Fruit fly (Drosophila melanogaster) whole organism, embryonic: ENCODE measurements around the gene Gr98b.

Source experiments
- B-H1 ChIP-seq: fragments of 200-800 bp; sonication (Bioruptor generic); IDR thresholded peaks from 3 replicates; pipeline ENCODE4 v1.3.6; 2022; ENCODE audit warnings: missing biosample characterization, missing genetic modification characterization
- CG10366 ChIP-seq: fragments of 200-800 bp; sonication (Bioruptor generic); IDR thresholded peaks from 2 replicates; pipeline ENCODE4 v1.3.6; 2022; ENCODE audit warnings: missing biosample characterization, missing genetic modification characterization
- CG11723 ChIP-seq: fragments of 200-800 bp; sonication (Bioruptor generic); optimal IDR thresholded peaks from 2 replicates; lab custom pipeline; 2017; ENCODE audit warnings: missing biosample characterization, mild to moderate bottlenecking, missing genetic modification characterization
- CG12744 ChIP-seq: fragments of 200-800 bp; sonication (Bioruptor generic); optimal IDR thresholded peaks from 2 replicates; lab custom pipeline; 2016; ENCODE audit warnings: missing biosample characterization, missing genetic modification characterization
- CG12769 ChIP-seq: fragments of 200-800 bp; sonication (Bioruptor generic); optimal IDR thresholded peaks from 2 replicates; lab custom pipeline; 2019; ENCODE audit warnings: missing biosample characterization, mild to moderate bottlenecking, missing genetic modification characterization, moderate library complexity
- CG14050 ChIP-seq: fragments of 200-800 bp; sonication (Bioruptor generic); IDR thresholded peaks from 3 replicates; pipeline ENCODE4 v1.3.6; 2022; ENCODE audit warnings: missing biosample characterization, missing genetic modification characterization
- CG15073 ChIP-seq: fragments of 200-800 bp; sonication (Bioruptor generic); optimal IDR thresholded peaks from 2 replicates; lab custom pipeline; 2016; ENCODE audit warnings: missing biosample characterization, missing genetic modification characterization
- CG16813 ChIP-seq: fragments of 200-800 bp; sonication (Bioruptor generic); IDR thresholded peaks from 3 replicates; pipeline ENCODE4 v1.3.6; 2022; ENCODE audit warnings: missing biosample characterization, missing genetic modification characterization; ENCODE audit not compliant: partially characterized antibody
- CG18619 ChIP-seq: fragments of 200-800 bp; sonication (Bioruptor generic); optimal IDR thresholded peaks from 3 replicates; lab custom pipeline; 2017; ENCODE audit warnings: missing biosample characterization, mild to moderate bottlenecking, missing genetic modification characterization
- CG2712 ChIP-seq: fragments of 200-800 bp; optimal IDR thresholded peaks from 3 replicates; lab custom pipeline; 2019; ENCODE audit warnings: missing biosample characterization, mild to moderate bottlenecking, missing genetic modification characterization, moderate library complexity
- CG31224 ChIP-seq: fragments of 200-800 bp; sonication (Bioruptor generic); IDR thresholded peaks from 2 replicates; pipeline ENCODE4 v1.3.6; 2022; ENCODE audit warnings: missing biosample characterization, missing genetic modification characterization
- CG31365 ChIP-seq: fragments of 200-800 bp; sonication (Bioruptor generic); optimal IDR thresholded peaks from 2 replicates; lab custom pipeline; 2018; ENCODE audit warnings: missing biosample characterization, mild to moderate bottlenecking, missing genetic modification characterization
- CG33557 ChIP-seq: fragments of 200-800 bp; sonication (Bioruptor generic); optimal IDR thresholded peaks from 2 replicates; lab custom pipeline; 2019; ENCODE audit warnings: missing biosample characterization, mild to moderate bottlenecking, missing genetic modification characterization, moderate library complexity
- CG7963 ChIP-seq: fragments of 200-800 bp; sonication (Bioruptor generic); IDR thresholded peaks from 3 replicates; pipeline ENCODE4 v1.3.6; 2022; ENCODE audit warnings: missing biosample characterization, missing genetic modification characterization; ENCODE audit not compliant: partially characterized antibody
- CG8281 ChIP-seq: fragments of 200-800 bp; sonication (Bioruptor generic); optimal IDR thresholded peaks from 2 replicates; lab custom pipeline; 2018; ENCODE audit warnings: missing biosample characterization, mild to moderate bottlenecking, missing genetic modification characterization, moderate library complexity
- CG8478 ChIP-seq: fragments of >200 bp; optimal IDR thresholded peaks from 2 replicates; lab custom pipeline; 2018
- CG9797 ChIP-seq: fragments of 200-800 bp; sonication (Bioruptor generic); optimal IDR thresholded peaks from 3 replicates; lab custom pipeline; 2018; ENCODE audit warnings: missing biosample characterization, mild to moderate bottlenecking, missing genetic modification characterization
- Camta ChIP-seq: fragments of 200-800 bp; sonication (Bioruptor generic); optimal IDR thresholded peaks from 2 replicates; lab custom pipeline; 2016; ENCODE audit warnings: missing biosample characterization, missing genetic modification characterization
- H15 ChIP-seq: fragments of 200-800 bp; sonication (Bioruptor generic); IDR thresholded peaks from 3 replicates; pipeline ENCODE4 v1.3.6; 2022; ENCODE audit warnings: missing biosample characterization, missing genetic modification characterization
- H2.0 ChIP-seq: fragments of 200-800 bp; sonication (Bioruptor generic); IDR thresholded peaks from 2 replicates; pipeline ENCODE4 v1.3.6; 2022; ENCODE audit warnings: missing biosample characterization, missing genetic modification characterization
- HLH54F ChIP-seq: fragments of 200-800 bp; sonication (Bioruptor generic); optimal IDR thresholded peaks from 3 replicates; lab custom pipeline; 2016; ENCODE audit warnings: missing biosample characterization, missing genetic modification characterization
- HmgD ChIP-seq: fragments of 200-800 bp; sonication (Bioruptor generic); optimal IDR thresholded peaks from 3 replicates; lab custom pipeline; 2016; ENCODE audit warnings: missing biosample characterization, missing genetic modification characterization
- Lhr ChIP-seq: fragments of 200-800 bp; sonication (Bioruptor generic); optimal IDR thresholded peaks from 3 replicates; lab custom pipeline; 2017; ENCODE audit warnings: mild to moderate bottlenecking, missing biosample characterization, missing genetic modification reagents, missing genetic modification characterization
- Nf-YC ChIP-seq: fragments of 200-800 bp; optimal IDR thresholded peaks from 3 replicates; lab custom pipeline; 2019; ENCODE audit warnings: missing biosample characterization, mild to moderate bottlenecking, missing genetic modification characterization, moderate library complexity
- Opbp ChIP-seq: fragments of 200-800 bp; sonication (Bioruptor generic); IDR thresholded peaks from 3 replicates; pipeline ENCODE4 v1.3.6; 2022; ENCODE audit warnings: missing biosample characterization, missing genetic modification characterization; ENCODE audit not compliant: partially characterized antibody
- Ravus ChIP-seq: fragments of 200-800 bp; sonication (Bioruptor generic); IDR thresholded peaks from 2 replicates; pipeline ENCODE4 v1.3.6; 2022; ENCODE audit warnings: missing biosample characterization, missing genetic modification characterization
- Rx ChIP-seq: fragments of 200-800 bp; sonication (Bioruptor generic); IDR thresholded peaks from 2 replicates; pipeline ENCODE4 v1.3.6; 2022; ENCODE audit warnings: missing biosample characterization, missing genetic modification characterization
- Scr ChIP-seq: fragments of 200-800 bp; sonication (Bioruptor generic); IDR thresholded peaks from 2 replicates; pipeline ENCODE4 v1.3.6; 2022; ENCODE audit warnings: missing biosample characterization, missing genetic modification characterization; ENCODE audit not compliant: partially characterized antibody
- Stat92E ChIP-seq, 3 experiments: fragments of >200 bp in 2 of 3; fragments of 200-800 bp in 1 of 3; sonication (Bioruptor generic) in 1 of 3; optimal IDR thresholded peaks; 2 replicates each; lab custom pipeline; 2017 to 2019; ENCODE audit warnings: missing biosample characterization in 3 of 3, missing genetic modification characterization in 3 of 3, mild to moderate bottlenecking in 1 of 3, moderate library complexity in 1 of 3
- Vsx1 ChIP-seq: fragments of 200-800 bp; sonication (Bioruptor generic); optimal IDR thresholded peaks from 2 replicates; lab custom pipeline; 2017; ENCODE audit warnings: missing biosample characterization, mild to moderate bottlenecking, missing genetic modification characterization, missing genetic modification reagents
- abd-A ChIP-seq: fragments of 200-800 bp; sonication (Bioruptor generic); optimal IDR thresholded peaks from 3 replicates; lab custom pipeline; 2019; ENCODE audit warnings: missing biosample characterization, mild to moderate bottlenecking, missing genetic modification characterization, moderate library complexity
- chm ChIP-seq: fragments of 200-800 bp; sonication (Bioruptor generic); IDR thresholded peaks from 2 replicates; pipeline ENCODE4 v1.3.6; 2022; ENCODE audit warnings: missing biosample characterization, missing genetic modification characterization
- chn ChIP-seq: fragments of 200-800 bp; sonication (Bioruptor generic); optimal IDR thresholded peaks from 2 replicates; lab custom pipeline; 2016; ENCODE audit warnings: missing biosample characterization, missing genetic modification characterization
- corto ChIP-seq: fragments of 200-800 bp; sonication (Bioruptor generic); optimal IDR thresholded peaks from 2 replicates; lab custom pipeline; 2016; ENCODE audit warnings: missing biosample characterization, mild to moderate bottlenecking, missing genetic modification characterization, moderate library complexity
- crol ChIP-seq: fragments of 200-800 bp; sonication (Bioruptor generic); IDR thresholded peaks from 2 replicates; pipeline ENCODE4 v1.3.6; 2022; ENCODE audit warnings: missing biosample characterization, missing genetic modification characterization
- inv ChIP-seq: fragments of 200-800 bp; sonication (Bioruptor generic); IDR thresholded peaks from 2 replicates; pipeline ENCODE4 v1.3.6; 2022; ENCODE audit warnings: missing biosample characterization, missing genetic modification characterization; ENCODE audit not compliant: partially characterized antibody
- kay ChIP-seq: fragments of 200-800 bp; sonication (Bioruptor generic); optimal IDR thresholded peaks from 2 replicates; lab custom pipeline; 2016; ENCODE audit warnings: missing biosample characterization, missing genetic modification characterization
- klu ChIP-seq: fragments of 200-800 bp; sonication (Bioruptor generic); IDR thresholded peaks from 2 replicates; pipeline ENCODE4 v1.3.6; 2022; ENCODE audit warnings: missing biosample characterization, missing genetic modification characterization
- lmd ChIP-seq: fragments of 200-800 bp; sonication (Bioruptor generic); IDR thresholded peaks from 2 replicates; pipeline ENCODE4 v1.3.6; 2022; ENCODE audit warnings: missing biosample characterization, missing genetic modification characterization
- luna ChIP-seq: fragments of 200-800 bp; sonication (Bioruptor generic); optimal IDR thresholded peaks from 2 replicates; lab custom pipeline; 2016; ENCODE audit warnings: missing biosample characterization, missing genetic modification characterization
- nau ChIP-seq: fragments of 200-800 bp; sonication (Bioruptor generic); optimal IDR thresholded peaks from 3 replicates; lab custom pipeline; 2017; ENCODE audit warnings: missing biosample characterization, mild to moderate bottlenecking, missing genetic modification characterization, missing genetic modification reagents
- nmo ChIP-seq: fragments of 200-800 bp; sonication (Bioruptor generic); optimal IDR thresholded peaks from 2 replicates; lab custom pipeline; 2018; ENCODE audit warnings: missing biosample characterization, mild to moderate bottlenecking, missing genetic modification characterization, moderate library complexity
- prd ChIP-seq, 3 experiments: fragments of >200 bp in 2 of 3; fragments of 200-800 bp in 1 of 3; sonication (Bioruptor generic) in 1 of 3; optimal IDR thresholded peaks in 2 of 3; IDR thresholded peaks in 1 of 3; 2 replicates in 2 of 3; 3 replicates in 1 of 3; pipeline versions ENCODE4 v1.3.6 to Lab custom; 2017 to 2022; ENCODE audit warnings: missing biosample characterization in 1 of 3, missing genetic modification characterization in 1 of 3
- rib ChIP-seq: fragments of 200-800 bp; sonication (Bioruptor generic); IDR thresholded peaks from 2 replicates; pipeline ENCODE4 v1.3.6; 2022; ENCODE audit warnings: missing biosample characterization, missing genetic modification characterization
- salm ChIP-seq: fragments of 200-800 bp; sonication (Bioruptor generic); optimal IDR thresholded peaks from 2 replicates; lab custom pipeline; 2018; ENCODE audit warnings: missing biosample characterization, mild to moderate bottlenecking, missing genetic modification characterization
- sc ChIP-seq, 3 experiments: fragments of >200 bp in 2 of 3; fragments of 200-800 bp in 1 of 3; sonication (Bioruptor generic) in 1 of 3; optimal IDR thresholded peaks; 2 replicates in 2 of 3; 3 replicates in 1 of 3; lab custom pipeline; 2017; ENCODE audit warnings: mild to moderate bottlenecking in 1 of 3, missing biosample characterization in 1 of 3, missing genetic modification characterization in 1 of 3, missing genetic modification reagents in 1 of 3
- sima ChIP-seq: fragments of 200-800 bp; sonication (Bioruptor generic); optimal IDR thresholded peaks from 2 replicates; lab custom pipeline; 2016; ENCODE audit warnings: missing biosample characterization, missing genetic modification characterization
- slp2 ChIP-seq: fragments of 200-800 bp; sonication (Bioruptor generic); optimal IDR thresholded peaks from 2 replicates; lab custom pipeline; 2016; ENCODE audit warnings: missing biosample characterization, missing genetic modification characterization
- twi ChIP-seq: fragments of 200-800 bp; optimal IDR thresholded peaks from 2 replicates; lab custom pipeline; 2019; ENCODE audit warnings: missing biosample characterization, mild to moderate bottlenecking, missing genetic modification characterization, moderate library complexity
- zfh1 ChIP-seq: fragments of 200-800 bp; sonication (Bioruptor generic); IDR thresholded peaks from 3 replicates; pipeline ENCODE4 v1.3.6; 2022; ENCODE audit warnings: missing biosample characterization, missing genetic modification characterization

Gr98b gene

dm6 chr3R:27581890-27582487 is 39.7 kb downstream of the Gr98b start, which contains the start of gene wdb (continued):
- TF ChIP-seq inv (no peak), Nf-YC (no peak), klu (GFP tag; lab: Robert Waterston, UW) (no peak), CG31224 (no peak), abd-A (tag; lab: Kevin White, UChicago) (no peak), H15 (no peak), Lhr (GFP tag; lab: Kevin White, UChicago) (no peak), Rx (GFP tag; lab: Robert Waterston, UW) (no peak), CG12769 (tag; lab: Kevin White, UChicago) (no peak), chm (no peak), zfh1 (no peak), HmgD (GFP tag; lab: Kevin White, UChicago) (no peak), CG18619 (GFP tag; lab: Kevin White, UChicago) (peak; percentile 34), sc (optimal IDR thresholded peaks at IDR 0.05; lab: Kevin White, UChicago) (no peak), sc (GFP tag; optimal IDR thresholded peaks at IDR 0.05; lab: Kevin White, UChicago) (no peak), Opbp (no peak), CG11723 (GFP tag; lab: Kevin White, UChicago) (no peak), Stat92E (GFP tag; optimal IDR thresholded peaks at IDR 0.05; lab: Kevin White, UChicago) (no peak), Ravus (GFP tag; lab: Robert Waterston, UW) (no peak), CG14050 (GFP tag; lab: Robert Waterston, UW) (no peak), luna (GFP tag; lab: Kevin White, UChicago) (no peak), CG2712 (tag; lab: Kevin White, UChicago) (no peak), CG12744 (GFP tag; lab: Kevin White, UChicago) (peak; percentile 56)

dm6 chr3R:27582634-27583181 is 40.4 kb downstream of the Gr98b start, which contains the start of gene pins:
pins (plus strand) TSS chr3R:27582840.
- peak; percentile 16; the same call in 1 of the 2 replicates for TF ChIP-seq Scr (GFP tag; lab: Robert Waterston, UW)
- no peak for TF ChIP-seq slp2 (GFP tag; lab: Kevin White, UChicago)
- no peak for TF ChIP-seq rib (GFP tag; lab: Robert Waterston, UW)
- no peak for TF ChIP-seq B-H1
- TF ChIP-seq CG10366 (GFP tag; lab: Robert Waterston, UW): no peak
- no peak for TF ChIP-seq CG15073 (GFP tag; lab: Kevin White, UChicago)
- no peak for TF ChIP-seq salm (tag; lab: Kevin White, UChicago)
- TF ChIP-seq CG7963 (GFP tag; lab: Robert Waterston, UW): 0 out of 3 replicates have a peak, but pooled peaks have one; percentile 36
- no peak for TF ChIP-seq CG16813
- peak; percentile 37 for TF ChIP-seq kay (GFP tag; lab: Kevin White, UChicago)
- TF ChIP-seq nau (GFP tag; lab: Kevin White, UChicago): no peak
- TF ChIP-seq sima: no peak
- no peak for TF ChIP-seq nmo (GFP tag; lab: Kevin White, UChicago)
- TF ChIP-seq Vsx1 (GFP tag; lab: Kevin White, UChicago): peak; percentile 4
- TF ChIP-seq corto: no peak
- TF ChIP-seq crol (GFP tag; lab: Robert Waterston, UW): no peak
- TF ChIP-seq CG31365 (tag; lab: Kevin White, UChicago): no peak
- peak; percentile 28 for TF ChIP-seq CG9797 (GFP tag; lab: Kevin White, UChicago)
- TF ChIP-seq lmd (GFP tag; lab: Robert Waterston, UW): no peak
- no peak for TF ChIP-seq prd (optimal IDR thresholded peaks at IDR 0.05; lab: Kevin White, UChicago)
- no peak for TF ChIP-seq prd (GFP tag; IDR thresholded peaks at IDR 0.05; lab: Robert Waterston, UW)
- no peak for TF ChIP-seq H2.0 (GFP tag; lab: Robert Waterston, UW)
- no peak for TF ChIP-seq chn
- TF ChIP-seq Camta (GFP tag; lab: Kevin White, UChicago): no peak
- TF ChIP-seq CG8478 (lab: Kevin White, UChicago): no peak
- no peak for TF ChIP-seq CG33557 (GFP tag; lab: Kevin White, UChicago)
- no peak for TF ChIP-seq twi
- no peak for TF ChIP-seq CG8281 (tag; lab: Kevin White, UChicago)
- no peak for TF ChIP-seq HLH54F (GFP tag; lab: Kevin White, UChicago)
